Worm (Caenorhabditis elegans) whole organism, early embryonic: ENCODE measurements around the gene Y73F8A.36.

Source experiments
- aly-1 ChIP-seq: sonication (generic microtip); optimal IDR thresholded peaks from 2 replicates; lab custom pipeline; 2016; ENCODE audit warnings: missing genetic modification characterization, missing compliant biosample characterization
- ceh-13 ChIP-seq: fragments of 200-800 bp; sonication (Bioruptor generic); optimal IDR thresholded peaks from 2 replicates; lab custom pipeline; 2018; ENCODE audit warnings: mild to moderate bottlenecking, missing genetic modification characterization, missing compliant biosample characterization
- flt-1 ChIP-seq: fragments of 200-800 bp; sonication (Bioruptor generic); IDR thresholded peaks from 2 replicates; pipeline ENCODE4 v1.3.6; 2022; ENCODE audit warnings: missing genetic modification characterization, missing compliant biosample characterization
- scrt-1 ChIP-seq: fragments of 200-800 bp; sonication (Bioruptor generic); IDR thresholded peaks from 2 replicates; pipeline ENCODE4 v1.3.6; 2022; ENCODE audit warnings: missing genetic modification characterization, missing compliant biosample characterization

Y73F8A.36 gene

DNA sequence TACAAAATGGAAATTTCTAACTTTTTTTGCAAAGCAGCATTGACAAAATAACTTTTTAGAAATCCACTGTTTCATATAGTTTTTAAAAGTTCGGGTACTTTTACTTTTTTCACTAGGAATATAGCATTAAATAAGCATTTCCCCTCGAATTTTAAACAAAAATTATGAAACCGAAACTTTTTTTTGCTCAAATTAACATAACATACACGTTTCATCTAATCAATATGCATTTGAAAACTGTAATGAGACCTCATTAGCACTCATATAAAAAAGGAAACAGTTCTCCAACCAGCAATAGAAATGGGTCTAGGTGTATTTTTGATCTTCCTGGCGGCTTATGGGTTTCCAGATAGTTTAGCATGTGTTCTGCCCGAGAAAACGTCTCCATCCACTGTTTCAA lies 48.3 kb downstream of the Y73F8A.36 start, which contains the start of gene Y73F8A.10:
TSS of gene Y73F8A.10 (plus strand) at position 301 of the 400 bp plus-strand sequence.
- TF ChIP-seq aly-1 (tag; lab: Kevin White, UChicago) (no peak), scrt-1 (GFP tag; lab: Robert Waterston, UW) (no peak), flt-1 (no peak), ceh-13 (GFP tag; lab: Kevin White, UChicago) (no peak)
